Worm (Caenorhabditis elegans): Measurements from ENCODE around the gene F22E5.1.
A peak's percentile ranks its signal among the peaks of the same experiment; 100 is the strongest.
"Not testable (repeated sequence)": the region's sequence is repeated elsewhere in the genome, so short reads cannot be mapped to it uniquely, and the experiment has no call there.

The F22E5.1 gene

DNA sequence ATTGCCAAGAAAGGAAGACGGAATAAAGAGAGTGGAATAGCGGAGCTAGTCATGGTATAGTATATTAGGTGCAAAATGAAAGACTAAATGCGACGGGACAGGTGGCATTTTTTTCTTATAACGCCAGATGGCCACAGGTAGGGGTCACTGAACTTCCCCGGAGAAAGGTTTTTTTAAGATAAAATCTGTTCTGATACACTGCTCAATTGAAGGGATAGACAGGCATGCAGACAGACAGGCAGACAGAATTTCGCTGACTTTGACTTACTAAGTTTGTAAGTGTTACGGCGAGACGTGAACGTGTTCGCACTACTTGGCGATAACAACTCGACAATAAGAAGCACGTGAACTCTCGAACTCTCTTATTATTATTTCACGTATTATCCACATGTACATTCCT, at the start of gene F22E5.1, which contains the start of gene F22E5.20:
F22E5.1 (plus strand) TSS at position 242 of the 400 bp plus-strand sequence.
F22E5.20 (minus strand) TSS at position 101 of the 400 bp plus-strand sequence.
- not testable (repeated sequence) for TF ChIP-seq med-1 (GFP tag; optimal IDR thresholded peaks at IDR 0.05; ENCODE audit: insufficient read depth); flt-1 (GFP tag; IDR thresholded peaks at IDR 0.05); cog-1 (tag; optimal IDR thresholded peaks at IDR 0.05)

DNA sequence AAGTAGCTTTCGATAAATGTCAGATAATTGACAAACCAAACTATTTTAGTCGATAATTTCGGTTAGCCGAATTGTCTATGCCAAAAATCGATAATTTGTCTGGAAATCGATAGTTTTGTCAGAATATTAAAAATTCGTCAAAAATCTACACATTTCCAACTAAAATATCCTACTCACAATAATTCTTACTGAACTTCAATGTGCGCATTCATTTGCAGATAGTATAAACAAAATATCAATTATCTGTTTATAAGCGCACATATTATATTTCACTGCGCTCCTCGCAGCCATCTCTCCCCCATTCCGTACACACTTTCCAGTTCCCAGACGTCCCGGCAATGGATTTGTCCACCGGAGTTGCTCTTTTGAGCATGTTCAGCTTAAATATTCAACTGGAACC, 48.8 kb upstream of the F22E5.1 start, which contains the start of gene lgc-28:
lgc-28 (plus strand) TSS at position 301 of the 400 bp plus-strand sequence.
- TF ChIP-seq cog-1 (tag; optimal IDR thresholded peaks at IDR 0.05) (no peak), klf-2 (GFP tag; conservative IDR thresholded peaks at IDR 0.05) (no peak), ztf-29 (GFP tag; IDR thresholded peaks at IDR 0.05) (no peak), T22C8.4 (GFP tag; IDR thresholded peaks at IDR 0.05) (no peak), ztf-23 (GFP tag; IDR thresholded peaks at IDR 0.05) (no peak), tab-1 (GFP tag; IDR thresholded peaks at IDR 0.05) (no peak), med-1 (GFP tag; optimal IDR thresholded peaks at IDR 0.05; ENCODE audit: insufficient read depth) (no peak), flt-1 (GFP tag; IDR thresholded peaks at IDR 0.05) (no peak), ref-1 (GFP tag; conservative IDR thresholded peaks at IDR 0.05) (no peak)

DNA sequence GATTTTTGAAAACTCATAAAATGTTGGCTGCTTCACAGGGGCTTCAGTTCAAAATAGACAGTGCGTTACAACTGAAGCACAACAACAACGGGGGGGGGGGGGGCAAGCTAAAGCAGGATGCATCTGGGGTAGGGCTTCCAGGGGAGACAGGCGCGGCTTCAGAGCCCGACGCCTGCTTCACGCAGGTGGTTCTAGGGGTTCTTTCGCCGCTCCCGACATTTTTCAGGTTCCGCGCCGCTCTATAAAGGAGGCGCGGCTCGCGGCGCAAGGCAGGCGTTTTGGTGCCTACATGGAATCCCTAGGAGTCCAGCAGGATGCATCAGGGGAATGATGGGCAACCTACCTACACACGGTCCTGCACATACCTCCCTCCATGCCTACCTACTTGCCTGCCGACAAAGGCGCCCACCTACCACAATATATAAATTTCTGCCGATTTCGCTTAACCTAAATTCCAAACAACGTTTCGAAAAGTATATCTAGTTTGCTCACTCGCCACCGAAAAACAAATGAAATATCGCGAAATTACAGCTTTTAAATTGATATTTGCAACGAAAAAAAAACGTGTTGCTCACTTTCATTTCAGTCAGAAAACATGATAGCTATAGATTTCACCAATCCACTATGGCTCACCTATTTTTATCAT, 46.3 kb upstream of the F22E5.1 start, which contains the start of gene sri-71:
sri-71 (plus strand) TSS at position 596 of the 646 bp plus-strand sequence.
- TF ChIP-seq ztf-23 (GFP tag; IDR thresholded peaks at IDR 0.05) (no peak), cog-1 (tag; optimal IDR thresholded peaks at IDR 0.05) (no peak), ztf-29 (GFP tag; IDR thresholded peaks at IDR 0.05) (no peak), ref-1 (GFP tag; conservative IDR thresholded peaks at IDR 0.05) (no peak)

DNA sequence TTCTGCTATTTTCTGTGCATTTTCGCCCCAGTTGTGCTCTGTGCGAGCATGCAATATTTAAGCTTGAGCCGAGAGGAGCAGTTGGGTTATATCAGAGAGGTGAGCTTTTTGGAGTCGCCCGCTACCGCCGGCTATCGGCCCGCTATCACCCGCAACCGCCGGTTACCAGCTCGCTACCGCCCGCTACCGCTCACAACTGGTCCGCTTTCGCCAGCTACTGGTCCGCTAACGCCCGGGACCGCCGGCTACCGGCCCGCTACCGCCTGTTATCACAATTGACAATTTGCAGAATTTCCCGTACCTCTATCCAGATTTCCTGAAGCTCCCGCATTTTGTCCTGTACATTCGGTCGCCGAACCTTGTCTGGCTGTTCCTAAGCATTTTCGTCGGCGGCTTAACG, 45.2 kb upstream of the F22E5.1 start:
- TF ChIP-seq flt-1 (GFP tag; IDR thresholded peaks at IDR 0.05) (peak; percentile 44; the same call in 1 of the 2 replicates), klf-2 (GFP tag; conservative IDR thresholded peaks at IDR 0.05) (no peak)

DNA sequence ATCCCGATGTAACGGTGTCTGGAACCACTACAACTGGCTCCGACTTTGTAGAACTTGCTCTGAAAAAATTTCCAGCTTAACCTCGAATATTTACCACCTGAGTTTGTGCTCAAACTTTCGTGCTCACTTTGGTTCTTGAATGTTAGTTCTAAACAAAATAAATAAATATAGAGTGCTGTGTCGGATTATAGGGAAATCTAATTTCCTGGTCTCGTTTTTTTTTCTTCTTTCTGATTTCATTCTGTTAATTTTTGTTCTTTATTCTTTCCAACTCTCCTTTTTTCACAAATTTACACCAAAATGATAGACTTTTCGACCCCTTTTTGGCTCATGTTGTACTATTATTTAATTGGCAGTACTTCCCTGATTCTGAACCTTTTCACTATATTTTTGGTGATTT, 44.3 kb upstream of the F22E5.1 start, which contains the start of gene sri-37:
sri-37 (plus strand) TSS at position 301 of the 400 bp plus-strand sequence.
- no peak for TF ChIP-seq ztf-23 (GFP tag; IDR thresholded peaks at IDR 0.05)
- TF ChIP-seq T22C8.4 (GFP tag; IDR thresholded peaks at IDR 0.05) = no peak
- TF ChIP-seq flt-1 (GFP tag; IDR thresholded peaks at IDR 0.05) = no peak
- TF ChIP-seq ref-1 (GFP tag; conservative IDR thresholded peaks at IDR 0.05) = no peak
- TF ChIP-seq klf-2 (GFP tag; conservative IDR thresholded peaks at IDR 0.05) = no peak
- no peak for TF ChIP-seq ztf-29 (GFP tag; IDR thresholded peaks at IDR 0.05)
- TF ChIP-seq tab-1 (GFP tag; IDR thresholded peaks at IDR 0.05) = no peak
- no peak for TF ChIP-seq med-1 (GFP tag; optimal IDR thresholded peaks at IDR 0.05; ENCODE audit: insufficient read depth)
- TF ChIP-seq cog-1 (tag; optimal IDR thresholded peaks at IDR 0.05) = no peak

DNA sequence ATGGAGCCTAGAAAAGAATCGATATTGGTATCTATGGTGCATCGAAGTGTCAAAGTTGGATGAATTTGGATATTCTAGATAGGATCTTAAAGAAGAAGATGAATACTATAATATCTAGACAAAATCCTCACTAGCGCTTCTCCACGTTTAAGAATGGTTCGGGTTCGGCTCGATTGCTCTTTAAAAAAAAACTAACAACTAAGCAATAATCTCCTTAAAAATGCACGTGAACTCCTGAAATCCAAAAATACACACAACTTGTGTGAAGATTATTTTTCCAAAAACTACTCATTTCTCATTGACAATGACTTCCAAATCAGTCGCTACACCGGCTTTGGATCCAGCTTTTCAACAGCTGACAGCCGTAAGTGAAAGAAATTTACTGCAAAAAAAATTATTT, 42.4 kb upstream of the F22E5.1 start, which contains the start of gene D2062.1:
D2062.1 (plus strand) TSS at position 301 of the 400 bp plus-strand sequence.
- no peak for TF ChIP-seq tab-1 (GFP tag; IDR thresholded peaks at IDR 0.05)
- TF ChIP-seq med-1 (GFP tag; optimal IDR thresholded peaks at IDR 0.05; ENCODE audit: insufficient read depth) = no peak
- TF ChIP-seq ref-1 (GFP tag; conservative IDR thresholded peaks at IDR 0.05) = no peak
- TF ChIP-seq ztf-23 (GFP tag; IDR thresholded peaks at IDR 0.05) = no peak
- TF ChIP-seq klf-2 (GFP tag; conservative IDR thresholded peaks at IDR 0.05) = no peak
- TF ChIP-seq cog-1 (tag; optimal IDR thresholded peaks at IDR 0.05) = no peak
- no peak for TF ChIP-seq T22C8.4 (GFP tag; IDR thresholded peaks at IDR 0.05)
- no peak for TF ChIP-seq flt-1 (GFP tag; IDR thresholded peaks at IDR 0.05)
- TF ChIP-seq ztf-29 (GFP tag; IDR thresholded peaks at IDR 0.05) = no peak

DNA sequence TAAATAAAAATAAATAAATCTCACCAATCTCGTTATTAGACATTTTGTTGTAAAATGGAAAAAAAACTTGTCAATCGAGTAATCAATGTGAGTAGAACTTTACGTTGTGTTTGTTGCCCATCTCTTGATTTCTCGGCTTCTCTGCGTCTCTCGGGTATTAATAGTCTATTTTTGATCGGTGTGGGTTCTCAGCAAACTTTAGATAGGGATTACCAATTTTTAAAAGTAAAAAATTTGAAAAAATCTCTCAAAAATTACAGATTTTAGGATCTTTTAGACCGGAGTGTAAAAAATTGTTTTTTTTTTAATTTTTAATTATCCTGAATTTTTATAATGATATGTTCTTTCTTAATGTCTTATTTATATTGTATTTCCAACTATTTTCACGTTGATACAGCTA, 36.2 kb upstream of the F22E5.1 start, which contains the start of gene F22E5.21:
F22E5.21 (minus strand) TSS at position 101 of the 400 bp plus-strand sequence.
- TF ChIP-seq cog-1 (tag; optimal IDR thresholded peaks at IDR 0.05) (no peak), med-1 (GFP tag; optimal IDR thresholded peaks at IDR 0.05; ENCODE audit: insufficient read depth) (no peak), T22C8.4 (GFP tag; IDR thresholded peaks at IDR 0.05) (no peak), tab-1 (GFP tag; IDR thresholded peaks at IDR 0.05) (no peak), ztf-29 (GFP tag; IDR thresholded peaks at IDR 0.05) (no peak), ref-1 (GFP tag; conservative IDR thresholded peaks at IDR 0.05) (no peak), klf-2 (GFP tag; conservative IDR thresholded peaks at IDR 0.05) (no peak), ztf-23 (GFP tag; IDR thresholded peaks at IDR 0.05) (no peak), flt-1 (GFP tag; IDR thresholded peaks at IDR 0.05) (no peak)

DNA sequence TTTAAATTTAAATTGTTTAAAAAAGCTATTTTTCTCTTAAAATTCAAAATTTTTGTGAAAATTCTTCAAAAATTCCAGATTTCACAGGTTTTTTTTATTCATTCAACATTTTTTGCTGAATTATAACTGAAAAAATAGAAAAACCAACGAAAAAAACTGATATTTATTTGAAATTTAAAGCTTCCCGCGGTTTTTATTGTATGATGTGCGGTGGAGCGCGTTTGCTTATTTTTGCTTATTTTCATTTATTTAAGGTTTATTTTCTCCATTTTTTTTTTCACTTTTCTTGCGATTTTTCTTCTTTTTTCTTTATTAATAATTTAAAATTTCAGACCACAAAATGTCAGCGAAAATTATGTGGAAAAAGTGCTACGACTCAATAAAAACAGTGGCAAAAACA, 35.5 kb upstream of the F22E5.1 start, which contains the start of gene F22E5.9:
F22E5.9 (plus strand) TSS at position 327 of the 400 bp plus-strand sequence.
- TF ChIP-seq ref-1 (GFP tag; conservative IDR thresholded peaks at IDR 0.05) (no peak), ztf-29 (GFP tag; IDR thresholded peaks at IDR 0.05) (no peak), klf-2 (GFP tag; conservative IDR thresholded peaks at IDR 0.05) (no peak), flt-1 (GFP tag; IDR thresholded peaks at IDR 0.05) (no peak), med-1 (GFP tag; optimal IDR thresholded peaks at IDR 0.05; ENCODE audit: insufficient read depth) (no peak), ztf-23 (GFP tag; IDR thresholded peaks at IDR 0.05) (no peak), cog-1 (tag; optimal IDR thresholded peaks at IDR 0.05) (no peak), T22C8.4 (GFP tag; IDR thresholded peaks at IDR 0.05) (no peak), tab-1 (GFP tag; IDR thresholded peaks at IDR 0.05) (no peak)

DNA sequence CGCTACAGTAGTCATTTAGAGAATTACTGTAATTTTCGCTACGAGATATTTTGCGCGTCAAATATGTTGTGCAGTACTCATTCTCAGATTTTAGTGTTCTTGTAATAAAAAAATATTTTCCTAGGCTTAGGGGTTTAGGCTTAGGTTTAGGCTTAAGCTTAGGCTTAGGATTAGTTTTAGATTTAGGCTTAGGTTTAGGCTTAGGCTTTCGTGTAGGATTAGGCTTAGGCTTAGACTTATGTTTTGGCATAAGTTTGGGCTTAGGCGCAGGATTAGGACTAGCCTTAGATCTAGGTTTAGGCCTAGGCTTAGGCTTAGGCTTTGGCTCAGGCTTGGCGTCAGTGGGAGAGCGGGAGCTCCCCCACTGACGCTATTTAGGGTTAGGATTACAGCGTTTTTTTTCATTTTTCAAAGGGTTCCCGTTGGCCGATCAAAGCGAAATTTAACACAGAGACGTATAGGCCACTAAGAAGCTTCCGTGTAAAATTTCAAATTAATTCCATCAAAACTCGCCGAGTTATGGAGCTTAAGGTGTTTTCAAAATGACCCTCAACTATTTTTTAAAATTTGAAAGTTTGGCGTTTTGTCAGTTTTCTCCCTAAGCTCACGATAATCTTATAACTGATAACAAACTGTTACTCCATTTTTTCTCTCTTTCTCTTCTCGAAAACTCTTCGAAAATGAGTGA, 34.0 kb upstream of the F22E5.1 start, which contains the start of gene F22E5.8:
F22E5.8 (plus strand) TSS at position 638 of the 688 bp plus-strand sequence.
- TF ChIP-seq med-1 (GFP tag; optimal IDR thresholded peaks at IDR 0.05; ENCODE audit: insufficient read depth); T22C8.4 (GFP tag; IDR thresholded peaks at IDR 0.05); ztf-23 (GFP tag; IDR thresholded peaks at IDR 0.05): not testable (repeated sequence)

All from whole organism, midembryonic.